Fruit fly (Drosophila melanogaster): Measurements from ENCODE around the gene CG12590.

Gene CG12590

dm6 chr3R:5126884-5127283 is 32.5 kb upstream of the CG12590 start (continued):
- peak; percentile 48 for TF ChIP-seq luna (GFP tag; optimal IDR thresholded peaks at IDR 0.05)
- peak; percentile 89 for TF ChIP-seq CG11456 (GFP tag; IDR thresholded peaks at IDR 0.05)
- no peak for TF ChIP-seq rib (GFP tag; IDR thresholded peaks at IDR 0.05)
- TF ChIP-seq C15 (GFP tag; IDR thresholded peaks at IDR 0.05) = no peak
- TF ChIP-seq CG7928 (GFP tag; optimal IDR thresholded peaks at IDR 0.05) = peak; percentile 43
- TF ChIP-seq CG9437 (GFP tag; optimal IDR thresholded peaks at IDR 0.05) = no peak
- TF ChIP-seq grau (tag; optimal IDR thresholded peaks at IDR 0.05) = peak; percentile 64
- no peak for TF ChIP-seq CG34376 (GFP tag; optimal IDR thresholded peaks at IDR 0.05)
- TF ChIP-seq CG8359 (GFP tag; optimal IDR thresholded peaks at IDR 0.05; ENCODE audit: borderline replicate concordance) = no peak
- no peak for TF ChIP-seq CG18619 (GFP tag; optimal IDR thresholded peaks at IDR 0.05)
- peak; percentile 50 for TF ChIP-seq CG10147 (GFP tag; optimal IDR thresholded peaks at IDR 0.05)
- TF ChIP-seq Hmx (GFP tag; optimal IDR thresholded peaks at IDR 0.05) = no peak
- peak; percentile 74; the same call in 2 of the 3 replicates for TF ChIP-seq ci (GFP tag; IDR thresholded peaks at IDR 0.05)
- no peak for TF ChIP-seq wek (GFP tag; optimal IDR thresholded peaks at IDR 0.05)
- peak; percentile 60 for TF ChIP-seq Bgb (GFP tag; IDR thresholded peaks at IDR 0.05; ENCODE audit: partially characterized antibody)
- TF ChIP-seq sisA (GFP tag; IDR thresholded peaks at IDR 0.05) = peak; percentile 85
- peak; percentile 81 for TF ChIP-seq sob (GFP tag; IDR thresholded peaks at IDR 0.05)
- no peak for TF ChIP-seq tup (GFP tag; optimal IDR thresholded peaks at IDR 0.05)
- peak; percentile 51 for TF ChIP-seq Nf-YC (tag; optimal IDR thresholded peaks at IDR 0.05)
- 0 out of 2 replicates have a peak, but pooled peaks have one; percentile 13 for TF ChIP-seq CG4730 (GFP tag; IDR thresholded peaks at IDR 0.05)
- TF ChIP-seq ewg (GFP tag; optimal IDR thresholded peaks at IDR 0.05) = peak; percentile 39
- TF ChIP-seq seq (GFP tag; IDR thresholded peaks at IDR 0.05) = no peak
- TF ChIP-seq slbo (GFP tag; IDR thresholded peaks at IDR 0.05) = peak; percentile 87
- TF ChIP-seq Atf6 (GFP tag; IDR thresholded peaks at IDR 0.05) = no peak
- TF ChIP-seq nerfin-1 (tag; optimal IDR thresholded peaks at IDR 0.05) = peak; percentile 19
- no peak for TF ChIP-seq CkIIα-i1 (GFP tag; IDR thresholded peaks at IDR 0.05)
- peak in 1 of 3 experiments; percentile 78 for TF ChIP-seq Stat92E (GFP tag; optimal IDR thresholded peaks at IDR 0.05)
- no peak; the same call in 2 of the 3 replicates for TF ChIP-seq CG11093 (GFP tag; IDR thresholded peaks at IDR 0.05)
- TF ChIP-seq CG18262 (tag; optimal IDR thresholded peaks at IDR 0.05) = peak; percentile 21
- peak; percentile 87 for TF ChIP-seq Myb (GFP tag; optimal IDR thresholded peaks at IDR 0.05)
- TF ChIP-seq CG10462 (GFP tag; optimal IDR thresholded peaks at IDR 0.05) = peak; percentile 26
- TF ChIP-seq ap (GFP tag; IDR thresholded peaks at IDR 0.05) = no peak
- peak; percentile 67 for TF ChIP-seq Hr3 (GFP tag; optimal IDR thresholded peaks at IDR 0.05)
- no peak for TF ChIP-seq bbx (GFP tag; IDR thresholded peaks at IDR 0.05; ENCODE audit: partially characterized antibody)
- peak; percentile 42 for TF ChIP-seq ash1 (GFP tag; optimal IDR thresholded peaks at IDR 0.05)
- no peak for TF ChIP-seq schlank (tag; optimal IDR thresholded peaks at IDR 0.05)
- peak; percentile 78 for TF ChIP-seq vvl (GFP tag; IDR thresholded peaks at IDR 0.05)
- no peak for TF ChIP-seq Kr (GFP tag; optimal IDR thresholded peaks at IDR 0.05)
- peak; percentile 55 for TF ChIP-seq CG12155 (GFP tag; optimal IDR thresholded peaks at IDR 0.05)
- no peak for TF ChIP-seq hbn (GFP tag; IDR thresholded peaks at IDR 0.05; ENCODE audit: partially characterized antibody)
- peak; percentile 32; the same call in 1 of the 3 replicates for TF ChIP-seq CG6791 (GFP tag; IDR thresholded peaks at IDR 0.05; ENCODE audit: partially characterized antibody)
- TF ChIP-seq CG31441 (GFP tag; IDR thresholded peaks at IDR 0.05) = peak; percentile 50; the same call in 1 of the 2 replicates
- TF ChIP-seq chif (GFP tag; optimal IDR thresholded peaks at IDR 0.05) = peak; percentile 65 to 79
- no peak for TF ChIP-seq hth (optimal IDR thresholded peaks at IDR 0.05)
- peak; percentile 60 for TF ChIP-seq CG10267 (tag; optimal IDR thresholded peaks at IDR 0.05)
- peak; percentile 37 for TF ChIP-seq CG7987 (GFP tag; optimal IDR thresholded peaks at IDR 0.05)
- no peak for TF ChIP-seq crol (GFP tag; IDR thresholded peaks at IDR 0.05)
- TF ChIP-seq NC2β (GFP tag; optimal IDR thresholded peaks at IDR 0.05) = peak; percentile 58
- TF ChIP-seq Xbp1 (GFP tag; optimal IDR thresholded peaks at IDR 0.05) = peak; percentile 85
- peak; percentile 68 for TF ChIP-seq Dp (GFP tag; optimal IDR thresholded peaks at IDR 0.05)
- TF ChIP-seq wdn (GFP tag; IDR thresholded peaks at IDR 0.05) = peak; percentile 63
